Worm (Caenorhabditis elegans) whole organism, midembryonic: Measurements from ENCODE around the gene ttx-3.

Source experiments
- T22C8.4 ChIP-seq: fragments of 200-800 bp; sonication (Bioruptor generic); IDR thresholded peaks from 2 replicates; pipeline ENCODE4 v1.3.6; 2022; ENCODE audit warnings: missing genetic modification characterization, missing compliant biosample characterization
- flt-1 ChIP-seq: fragments of 200-800 bp; sonication (Bioruptor generic); IDR thresholded peaks from 2 replicates; pipeline ENCODE4 v1.3.6; 2022; ENCODE audit warnings: missing genetic modification characterization, missing compliant biosample characterization
- klf-2 ChIP-seq: fragments of 200-800 bp; sonication (Bioruptor generic); conservative IDR thresholded peaks from 2 replicates; pipeline ENCODE4 v1.3.6; 2022; ENCODE audit warnings: missing genetic modification reagents, missing genetic modification characterization, missing compliant biosample characterization
- ztf-23 ChIP-seq: fragments of 200-800 bp; sonication (Bioruptor generic); IDR thresholded peaks from 2 replicates; pipeline ENCODE4 v1.3.6; 2022; ENCODE audit warnings: missing genetic modification reagents, missing genetic modification characterization, missing compliant biosample characterization
- ztf-29 ChIP-seq: fragments of 200-800 bp; sonication (Bioruptor generic); IDR thresholded peaks from 2 replicates; pipeline ENCODE4 v1.3.6; 2022; ENCODE audit warnings: missing genetic modification reagents, missing genetic modification characterization, missing compliant biosample characterization

- no peak for TF ChIP-seq flt-1 (GFP tag; lab: Robert Waterston, UW)
- TF ChIP-seq ztf-23 (GFP tag; lab: Robert Waterston, UW) = no peak
- TF ChIP-seq T22C8.4 (GFP tag; lab: Robert Waterston, UW) = no peak
- no peak for TF ChIP-seq ztf-29 (GFP tag; lab: Robert Waterston, UW)
- TF ChIP-seq klf-2 = no peak
Measured at ce11 chrX:11769278-11769677, at the start of gene ttx-3.
